Worm (Caenorhabditis elegans) whole organism, mixed stage, embryonic: ENCODE data around the gene C06H5.11.

Source experiments
- M03D4.4 ChIP-seq: sonication (generic microtip); optimal IDR thresholded peaks from 2 replicates; lab custom pipeline; 2017; ENCODE audit warnings: mild to moderate bottlenecking, missing genetic modification characterization, missing compliant biosample characterization
- blmp-1 ChIP-seq: fragments of 150-350 bp; optimal IDR thresholded peaks from 2 replicates; lab custom pipeline; 2014; ENCODE audit warnings: missing biosample characterization, missing genetic modification characterization
- elt-3 ChIP-seq: fragments of 150-350 bp; optimal IDR thresholded peaks from 2 replicates; lab custom pipeline; 2014; ENCODE audit warnings: missing biosample characterization, missing genetic modification characterization
- ham-2 ChIP-seq: fragments of 200-800 bp; sonication (Bioruptor generic); optimal IDR thresholded peaks from 2 replicates; lab custom pipeline; 2018; ENCODE audit warnings: mild to moderate bottlenecking, missing genetic modification characterization, missing compliant biosample characterization
- lsy-2 ChIP-seq: fragments of 150-350 bp; optimal IDR thresholded peaks from 2 replicates; lab custom pipeline; 2014; ENCODE audit warnings: missing biosample characterization, missing genetic modification characterization
- mep-1 ChIP-seq: fragments of 150-350 bp; optimal IDR thresholded peaks from 2 replicates; lab custom pipeline; 2017; ENCODE audit warnings: missing biosample characterization, missing genetic modification reagents, missing genetic modification characterization, inconsistent platforms
- nhr-28 ChIP-seq: fragments of 150-350 bp; optimal IDR thresholded peaks from 2 replicates; lab custom pipeline; 2014; ENCODE audit warnings: missing biosample characterization, missing genetic modification characterization
- pha-4 ChIP-seq: fragments of 150-350 bp; optimal IDR thresholded peaks from 2 replicates; lab custom pipeline; 2018; ENCODE audit warnings: missing biosample characterization, missing genetic modification reagents, missing genetic modification characterization
- unc-62 ChIP-seq: fragments of 150-350 bp; optimal IDR thresholded peaks from 2 replicates; lab custom pipeline; 2014; ENCODE audit warnings: missing biosample characterization, missing genetic modification reagents, missing genetic modification characterization

ce11 chrV:17870569-17870968 lies 23.3 kb downstream of the C06H5.11 start, which contains the start of gene csn-1:
- TF ChIP-seq mep-1 (tag; lab: Kevin White, UChicago) = no peak
- no peak for TF ChIP-seq M03D4.4
- no peak for TF ChIP-seq ham-2
- TF ChIP-seq nhr-28 (tag; lab: Kevin White, UChicago) = no peak
- TF ChIP-seq lsy-2 (tag; lab: Kevin White, UChicago) = no peak
- TF ChIP-seq unc-62 (GFP tag; lab: Kevin White, UChicago) = no peak
- no peak for TF ChIP-seq blmp-1
- TF ChIP-seq pha-4 = no peak
- TF ChIP-seq elt-3 (tag; lab: Kevin White, UChicago) = no peak
